Worm (Caenorhabditis elegans): Measurements from ENCODE around the gene C06E2.2.

C06E2.2 gene

DNA sequence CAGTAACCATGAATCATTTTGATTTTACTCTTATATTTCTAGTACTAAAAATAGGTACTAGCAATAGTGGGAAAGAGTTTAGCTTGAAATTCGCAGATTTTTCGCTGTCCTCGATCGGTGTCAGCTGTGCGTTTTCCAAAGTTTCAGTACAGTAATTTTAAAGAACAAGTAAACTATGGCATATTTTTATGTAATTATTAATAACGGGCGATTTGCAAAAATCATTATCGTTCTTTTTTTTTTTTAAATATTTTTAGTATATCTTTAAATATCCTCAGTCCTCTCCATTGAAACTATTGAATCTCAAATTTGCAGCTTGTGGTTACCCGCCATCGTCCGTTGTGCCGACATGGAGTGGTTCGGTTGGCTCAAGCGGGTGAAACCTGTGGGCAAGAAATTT is 13.4 kb downstream of the C06E2.2 start, which contains the start of gene C13E3.1:
C13E3.1 (plus strand) TSS at position 301 of the 400 bp plus-strand sequence.
- TF ChIP-seq nhr-71 (tag; optimal IDR thresholded peaks at IDR 0.05), result no peak
- TF ChIP-seq ceh-90 (tag; optimal IDR thresholded peaks at IDR 0.05), result no peak
- no peak for TF ChIP-seq unc-130 (tag; optimal IDR thresholded peaks at IDR 0.05)
- no peak for TF ChIP-seq aha-1 (tag; optimal IDR thresholded peaks at IDR 0.05)
- no peak for TF ChIP-seq lsy-2 (tag; optimal IDR thresholded peaks at IDR 0.05)
- no peak for TF ChIP-seq elt-2 (tag; optimal IDR thresholded peaks at IDR 0.05)
- TF ChIP-seq mef-2 (tag; optimal IDR thresholded peaks at IDR 0.05), result no peak

DNA sequence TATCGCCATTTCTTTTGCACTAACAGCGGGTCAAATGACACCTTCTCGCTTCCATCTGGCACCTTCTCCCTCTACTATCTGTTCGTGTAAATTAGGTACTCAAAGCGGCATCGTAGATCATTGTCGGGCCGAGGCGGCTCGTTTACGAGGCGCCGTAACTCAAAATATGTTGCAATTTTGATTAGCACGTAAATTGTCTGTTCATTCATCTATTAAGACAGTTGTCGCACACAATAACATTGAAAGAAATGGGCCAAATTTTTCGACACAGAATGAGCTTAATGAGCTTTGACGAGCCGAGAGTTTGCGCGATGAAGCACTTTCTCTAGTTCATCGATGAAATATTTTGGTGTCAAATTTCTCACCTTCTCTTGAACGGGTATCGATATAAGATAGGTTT is 23.5 kb downstream of the C06E2.2 start:
- TF ChIP-seq C04F5.9 (tag; optimal IDR thresholded peaks at IDR 0.05) (no peak), efl-1 (optimal IDR thresholded peaks at IDR 0.05) (no peak), efl-1 (GFP tag; optimal IDR thresholded peaks at IDR 0.05 in 1 of 2) (peak in 1 of 2 experiments; percentile 70)

DNA sequence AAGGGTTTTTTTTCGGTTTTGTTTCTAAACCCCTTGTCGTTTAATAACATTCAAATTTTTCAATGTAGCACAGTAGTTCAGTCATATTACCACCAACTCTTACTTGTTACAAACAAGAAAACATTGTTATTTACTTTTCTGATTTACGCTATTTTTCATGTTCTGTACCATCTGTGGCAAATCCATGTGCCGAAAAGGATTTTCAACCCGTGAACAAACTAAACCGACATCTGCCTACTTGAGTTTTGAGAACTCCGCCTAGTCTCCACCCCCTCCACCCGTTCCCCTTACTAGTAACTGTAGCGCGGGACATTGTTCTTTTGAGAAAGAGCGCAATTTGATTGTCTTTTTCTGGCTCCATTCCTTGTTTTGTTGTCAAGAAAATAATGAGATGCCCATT is 25.6 kb downstream of the C06E2.2 start, which contains the start of gene ensh-1:
ensh-1 (plus strand) TSS at position 301 of the 400 bp plus-strand sequence.
- no peak for TF ChIP-seq C04F5.9 (tag; optimal IDR thresholded peaks at IDR 0.05)
- TF ChIP-seq hpl-2 (GFP tag; optimal IDR thresholded peaks at IDR 0.05), result no peak
- TF ChIP-seq lin-14 (GFP tag; optimal IDR thresholded peaks at IDR 0.05), result no peak
- TF ChIP-seq egl-27 (tag; optimal IDR thresholded peaks at IDR 0.05), result no peak
- no peak for TF ChIP-seq nhr-71 (tag; optimal IDR thresholded peaks at IDR 0.05)
- no peak for TF ChIP-seq elt-2 (tag; optimal IDR thresholded peaks at IDR 0.05)
- no peak for TF ChIP-seq pag-3 (tag; optimal IDR thresholded peaks at IDR 0.05; ENCODE audit: borderline replicate concordance, insufficient read depth)
- no peak for TF ChIP-seq Y116A8C.19 (tag; optimal IDR thresholded peaks at IDR 0.05; ENCODE audit: borderline replicate concordance)
- no peak for TF ChIP-seq hlh-4 (tag; optimal IDR thresholded peaks at IDR 0.05)
- TF ChIP-seq nhr-77 (tag; optimal IDR thresholded peaks at IDR 0.05), result no peak
- TF ChIP-seq jun-1 (tag; optimal IDR thresholded peaks at IDR 0.05), result no peak
- TF ChIP-seq snu-23 (GFP tag; optimal IDR thresholded peaks at IDR 0.05), result no peak
- TF ChIP-seq snpc-4 (tag; optimal IDR thresholded peaks at IDR 0.05), result no peak

DNA sequence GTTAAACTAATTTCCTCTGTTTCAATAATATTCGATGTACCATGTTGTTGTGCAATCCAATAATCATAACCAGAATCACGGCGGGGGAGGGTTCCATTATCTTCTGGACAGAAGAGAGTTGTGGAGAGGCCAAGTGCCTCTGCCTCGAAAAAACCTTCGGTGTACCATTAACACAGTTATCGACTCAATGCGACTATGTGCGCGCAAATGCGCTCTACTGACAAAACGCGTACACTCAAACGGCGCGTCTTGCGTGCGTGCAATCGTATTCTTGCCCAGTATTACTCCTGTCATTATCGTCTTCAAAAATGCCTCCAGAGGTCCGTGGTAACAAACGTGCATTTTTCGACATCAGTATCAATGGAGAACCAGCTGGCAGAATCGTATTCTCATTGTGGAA is 31.6 kb downstream of the C06E2.2 start, which contains the start of gene cyn-8:
cyn-8 (plus strand) TSS at position 217 of the 400 bp plus-strand sequence.
- no peak for TF ChIP-seq lin-39 (tag; optimal IDR thresholded peaks at IDR 0.05)
- no peak for TF ChIP-seq mab-9 (GFP tag; IDR thresholded peaks at IDR 0.05)
- TF ChIP-seq nhr-20 (tag; optimal IDR thresholded peaks at IDR 0.05), result peak; percentile 15
- TF ChIP-seq nhr-47 (tag; optimal IDR thresholded peaks at IDR 0.05), result peak; percentile 15
- TF ChIP-seq lsy-2 (tag; optimal IDR thresholded peaks at IDR 0.05), result peak in 1 of 2 experiments; percentile 41
- TF ChIP-seq efl-3 (GFP tag; optimal IDR thresholded peaks at IDR 0.05), result no peak
- TF ChIP-seq lin-35 (GFP tag; optimal IDR thresholded peaks at IDR 0.05), result peak; percentile 10 to 76
- TF ChIP-seq nhr-76 (tag; optimal IDR thresholded peaks at IDR 0.05), result no peak
- TF ChIP-seq sox-4 (tag; optimal IDR thresholded peaks at IDR 0.05), result no peak
- TF ChIP-seq jun-1 (tag; optimal IDR thresholded peaks at IDR 0.05), result no peak
- TF ChIP-seq lin-14 (GFP tag; optimal IDR thresholded peaks at IDR 0.05), result peak; percentile 49
- TF ChIP-seq dsc-1 (tag; optimal IDR thresholded peaks at IDR 0.05), result no peak
- no peak for TF ChIP-seq F16B12.6 (tag; optimal IDR thresholded peaks at IDR 0.05)
- no peak for TF ChIP-seq isw-1 (GFP tag; IDR thresholded peaks at IDR 0.05)
- TF ChIP-seq lir-3 (tag; optimal IDR thresholded peaks at IDR 0.05; ENCODE audit: poor library complexity), result no peak
- peak; percentile 53 for TF ChIP-seq snu-23 (GFP tag; optimal IDR thresholded peaks at IDR 0.05)
- peak; percentile 68 for TF ChIP-seq nhr-85 (tag)
- no peak for TF ChIP-seq ceh-8 (GFP tag; optimal IDR thresholded peaks at IDR 0.05)
- no peak for TF ChIP-seq nhr-237 (tag; optimal IDR thresholded peaks at IDR 0.05)
- no peak for TF ChIP-seq C04F5.9 (tag; optimal IDR thresholded peaks at IDR 0.05)
- TF ChIP-seq unc-62 (GFP tag; optimal IDR thresholded peaks at IDR 0.05), result no peak
- TF ChIP-seq dpl-1 (GFP tag; optimal IDR thresholded peaks at IDR 0.05), result peak in 2 of 3 experiments; percentile 33 to 45
- no peak for TF ChIP-seq lin-15B (tag; optimal IDR thresholded peaks at IDR 0.05)
- TF ChIP-seq unc-30 (tag; optimal IDR thresholded peaks at IDR 0.05), result no peak
- TF ChIP-seq sup-37 (GFP tag; optimal IDR thresholded peaks at IDR 0.05), result no peak
- no peak for TF ChIP-seq ama-1 (optimal IDR thresholded peaks at IDR 0.05)
- no peak for TF ChIP-seq grh-1 (GFP tag; IDR thresholded peaks at IDR 0.05)
- peak in 1 of 2 experiments; percentile 53 for TF ChIP-seq mdl-1 (tag; optimal IDR thresholded peaks at IDR 0.05)
- TF ChIP-seq C16A3.4 (tag; optimal IDR thresholded peaks at IDR 0.05), result peak; percentile 15
- TF ChIP-seq fos-1 (tag; optimal IDR thresholded peaks at IDR 0.05), result no peak
- peak; percentile 40 for TF ChIP-seq unc-130 (tag; optimal IDR thresholded peaks at IDR 0.05)
- TF ChIP-seq rnt-1 (tag; optimal IDR thresholded peaks at IDR 0.05), result peak; percentile 21
- TF ChIP-seq irx-1 (tag; optimal IDR thresholded peaks at IDR 0.05), result no peak
- no peak for TF ChIP-seq elt-2 (tag; optimal IDR thresholded peaks at IDR 0.05)
